Worm (Caenorhabditis elegans) whole organism, early embryonic: Measurements from ENCODE around the gene ZC449.7.
"Not testable (repeated sequence)": the region's sequence is repeated elsewhere in the genome, so short reads cannot be mapped to it uniquely, and the experiment has no call there.

Experiments used
- ceh-36 ChIP-seq: sonication (generic microtip); optimal IDR thresholded peaks from 2 replicates; lab custom pipeline; 2016; ENCODE audit warnings: missing genetic modification characterization, inconsistent platforms, missing compliant biosample characterization
- tbx-11 ChIP-seq: fragments of 200-800 bp; sonication (Bioruptor generic); IDR thresholded peaks from 2 replicates; pipeline ENCODE4 v1.3.6; 2022; ENCODE audit warnings: missing genetic modification characterization, missing compliant biosample characterization

ce11 chrX:5056199-5056598 lies 42.3 kb downstream of the ZC449.7 start:
- TF ChIP-seq tbx-11 (GFP tag; lab: Robert Waterston, UW); ceh-36 (tag; lab: Kevin White, UChicago): not testable (repeated sequence)
